Worm (Caenorhabditis elegans) whole organism, early embryonic: ENCODE measurements around the gene Y60A3A.21.

Experiments
- B0310.2 ChIP-seq: sonication (generic microtip); optimal IDR thresholded peaks from 2 replicates; lab custom pipeline; 2016; ENCODE audit warnings: mild to moderate bottlenecking, missing genetic modification characterization, missing compliant biosample characterization
- ama-1 ChIP-seq: fragments of 150-350 bp; optimal IDR thresholded peaks from 2 replicates; lab custom pipeline; 2014
- hmg-4 ChIP-seq: fragments of 200-800 bp; sonication (Bioruptor generic); optimal IDR thresholded peaks from 2 replicates; lab custom pipeline; 2018; ENCODE audit warnings: mild to moderate bottlenecking, missing genetic modification characterization, missing compliant biosample characterization

DNA sequence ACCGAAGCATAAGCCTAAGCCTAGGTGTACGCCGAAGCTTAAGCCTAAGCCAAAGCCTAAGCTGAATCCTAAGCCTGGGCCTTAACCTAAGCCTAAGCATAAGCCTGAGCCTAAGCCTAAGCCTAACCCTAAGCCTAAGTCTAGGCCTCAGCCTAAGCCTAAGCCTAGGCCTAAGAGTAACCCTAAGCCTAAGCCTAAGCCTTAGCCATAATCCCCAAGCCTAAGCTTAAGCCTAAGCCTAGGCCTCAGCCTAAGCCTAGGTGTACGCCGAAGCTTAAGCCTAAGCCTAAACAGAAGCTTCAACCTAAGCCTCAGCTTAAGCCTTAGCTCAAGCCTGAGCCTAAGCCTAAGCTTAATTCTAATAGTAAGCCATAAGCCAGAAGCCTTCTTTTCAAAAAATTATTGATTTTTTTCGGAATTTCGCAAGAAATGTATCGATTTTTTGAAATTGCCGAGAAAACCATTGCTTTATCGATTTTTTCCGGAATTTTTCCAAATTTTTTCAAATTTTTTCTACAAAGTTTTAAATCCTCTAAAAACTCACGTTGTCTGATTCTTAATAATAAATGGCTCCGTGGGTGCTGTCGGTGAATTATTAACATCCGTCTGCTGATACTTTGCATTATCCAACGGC lies 13.4 kb upstream of the Y60A3A.21 start:
- TF ChIP-seq ama-1: peak; percentile 13
- no peak for TF ChIP-seq hmg-4
- no peak for TF ChIP-seq B0310.2
